Worm (Caenorhabditis elegans): ENCODE results near the gene C30A5.16.

Gene C30A5.16

DNA sequence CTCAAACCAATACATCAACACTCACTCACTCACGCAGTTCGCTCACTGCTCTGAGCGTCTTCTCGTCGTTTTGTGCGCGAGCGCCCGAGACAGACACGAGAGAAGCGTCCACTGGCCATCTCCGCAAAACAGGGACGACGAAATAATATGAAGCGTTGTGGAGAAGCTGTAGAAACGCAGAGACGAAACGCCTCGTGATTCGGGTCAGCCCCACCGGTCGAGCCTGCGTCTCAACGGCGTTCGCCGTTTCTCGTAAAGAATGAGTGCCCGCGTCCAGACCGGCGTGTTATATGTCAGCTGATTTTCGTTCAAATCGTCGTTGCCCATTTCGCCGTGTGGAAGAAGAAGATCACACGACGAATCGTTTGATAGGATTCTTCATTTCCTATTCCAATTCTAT is 9.5 kb downstream of the C30A5.16 start, which contains the start of gene fbxl-1:
Gene fbxl-1, plus strand, starts transcription at position 320 of the 400 bp plus-strand sequence.
- TF ChIP-seq unc-62 (GFP tag; optimal IDR thresholded peaks at IDR 0.05) (no peak), sem-2 (GFP tag; optimal IDR thresholded peaks at IDR 0.05) (no peak), lsy-2 (tag; optimal IDR thresholded peaks at IDR 0.05) (no peak), ham-2 (GFP tag; optimal IDR thresholded peaks at IDR 0.05) (peak; percentile 33), mep-1 (tag; optimal IDR thresholded peaks at IDR 0.05) (no peak), mab-5 (tag; optimal IDR thresholded peaks at IDR 0.05) (no peak), ces-1 (GFP tag; optimal IDR thresholded peaks at IDR 0.05) (no peak), lin-32 (GFP tag; optimal IDR thresholded peaks at IDR 0.05) (no peak), bed-3 (GFP tag; optimal IDR thresholded peaks at IDR 0.05) (no peak), pha-4 (tag; optimal IDR thresholded peaks at IDR 0.05) (no peak), sptf-1 (tag; optimal IDR thresholded peaks at IDR 0.05) (no peak), cnd-1 (tag; optimal IDR thresholded peaks at IDR 0.05) (no peak), lin-13 (tag; optimal IDR thresholded peaks at IDR 0.05) (no peak), elt-3 (tag; optimal IDR thresholded peaks at IDR 0.05) (no peak), ceh-83 (GFP tag; optimal IDR thresholded peaks at IDR 0.05) (no peak), nhr-12 (tag; optimal IDR thresholded peaks at IDR 0.05) (no peak), hlh-1 (tag; optimal IDR thresholded peaks at IDR 0.05) (no peak), nhr-2 (tag; optimal IDR thresholded peaks at IDR 0.05) (no peak), nhr-237 (tag; optimal IDR thresholded peaks at IDR 0.05) (no peak), snpc-4 (tag; optimal IDR thresholded peaks at IDR 0.05) (no peak), nhr-28 (tag; optimal IDR thresholded peaks at IDR 0.05) (no peak), ceh-43 (GFP tag; optimal IDR thresholded peaks at IDR 0.05) (no peak), ztf-11 (tag; optimal IDR thresholded peaks at IDR 0.05) (no peak), zip-8 (tag; optimal IDR thresholded peaks at IDR 0.05) (no peak), mls-2 (tag; optimal IDR thresholded peaks at IDR 0.05) (peak; percentile 35), drap-1 (GFP tag; optimal IDR thresholded peaks at IDR 0.05) (peak; percentile 34), nhr-76 (tag; optimal IDR thresholded peaks at IDR 0.05) (no peak), unc-120 (tag; optimal IDR thresholded peaks at IDR 0.05; ENCODE audit: poor library complexity, severe bottlenecking) (peak; percentile 71), elt-1 (tag; optimal IDR thresholded peaks at IDR 0.05; ENCODE audit: borderline replicate concordance, insufficient read depth) (no peak), ceh-39 (tag; optimal IDR thresholded peaks at IDR 0.05) (no peak)

DNA sequence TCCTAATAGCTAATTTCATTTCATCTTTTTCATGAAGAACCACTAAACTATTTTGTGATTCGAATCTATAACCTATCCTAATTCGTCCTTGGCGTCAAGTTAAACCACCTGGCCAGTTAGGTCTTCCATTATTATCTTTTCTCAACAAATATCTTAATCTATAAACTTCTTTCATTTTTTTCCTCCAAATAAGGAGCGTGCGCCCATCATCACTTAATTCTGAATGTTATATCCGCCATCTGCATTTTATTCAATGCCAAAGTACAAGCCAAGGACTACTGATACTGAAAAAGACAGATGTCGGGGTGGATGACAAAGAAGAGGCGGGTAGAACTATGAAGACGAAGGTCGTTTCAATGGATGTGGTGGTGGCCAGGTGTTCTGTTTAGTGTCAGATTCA is 10.9 kb downstream of the C30A5.16 start:
- TF ChIP-seq ceh-39 (tag; optimal IDR thresholded peaks at IDR 0.05) (no peak), unc-62 (GFP tag; optimal IDR thresholded peaks at IDR 0.05) (no peak), hlh-1 (tag; optimal IDR thresholded peaks at IDR 0.05) (no peak), nhr-28 (tag; optimal IDR thresholded peaks at IDR 0.05) (no peak), pha-4 (tag; optimal IDR thresholded peaks at IDR 0.05) (no peak)

DNA sequence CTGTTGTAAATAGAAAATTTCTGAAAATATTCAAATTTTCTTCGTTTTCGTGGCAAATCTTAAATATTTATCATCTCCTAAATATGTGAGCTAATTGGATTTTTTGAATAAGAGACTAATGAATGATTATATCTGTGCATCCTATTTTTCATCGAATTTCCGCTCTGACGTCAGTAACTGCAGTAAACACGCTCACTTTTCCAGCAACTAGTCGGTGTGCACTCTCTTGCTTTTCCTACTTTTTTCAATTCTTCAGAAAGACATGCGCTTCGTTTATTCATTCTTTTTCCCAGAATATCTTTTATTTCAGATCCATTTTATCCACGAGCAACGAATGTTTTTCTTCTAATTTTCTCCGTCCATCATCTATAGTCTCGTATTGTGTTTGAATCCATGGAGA is 11.5 kb downstream of the C30A5.16 start:
- TF ChIP-seq lin-13 (tag; optimal IDR thresholded peaks at IDR 0.05) (no peak), ztf-11 (tag; optimal IDR thresholded peaks at IDR 0.05) (no peak), nhr-2 (tag; optimal IDR thresholded peaks at IDR 0.05) (no peak), unc-62 (GFP tag; optimal IDR thresholded peaks at IDR 0.05) (no peak), sptf-1 (tag; optimal IDR thresholded peaks at IDR 0.05) (no peak), snpc-4 (tag; optimal IDR thresholded peaks at IDR 0.05) (no peak), lsy-2 (tag; optimal IDR thresholded peaks at IDR 0.05) (no peak), nhr-237 (tag; optimal IDR thresholded peaks at IDR 0.05) (no peak), nhr-76 (tag; optimal IDR thresholded peaks at IDR 0.05) (no peak), lin-32 (GFP tag; optimal IDR thresholded peaks at IDR 0.05) (no peak), mls-2 (tag; optimal IDR thresholded peaks at IDR 0.05) (no peak), ceh-43 (GFP tag; optimal IDR thresholded peaks at IDR 0.05) (no peak), sem-2 (GFP tag; optimal IDR thresholded peaks at IDR 0.05) (no peak), zip-8 (tag; optimal IDR thresholded peaks at IDR 0.05) (no peak), hlh-1 (tag; optimal IDR thresholded peaks at IDR 0.05) (no peak), ceh-39 (tag; optimal IDR thresholded peaks at IDR 0.05) (no peak), mab-5 (tag; optimal IDR thresholded peaks at IDR 0.05) (no peak), bed-3 (GFP tag; optimal IDR thresholded peaks at IDR 0.05) (no peak), ces-1 (GFP tag; optimal IDR thresholded peaks at IDR 0.05) (no peak)

DNA sequence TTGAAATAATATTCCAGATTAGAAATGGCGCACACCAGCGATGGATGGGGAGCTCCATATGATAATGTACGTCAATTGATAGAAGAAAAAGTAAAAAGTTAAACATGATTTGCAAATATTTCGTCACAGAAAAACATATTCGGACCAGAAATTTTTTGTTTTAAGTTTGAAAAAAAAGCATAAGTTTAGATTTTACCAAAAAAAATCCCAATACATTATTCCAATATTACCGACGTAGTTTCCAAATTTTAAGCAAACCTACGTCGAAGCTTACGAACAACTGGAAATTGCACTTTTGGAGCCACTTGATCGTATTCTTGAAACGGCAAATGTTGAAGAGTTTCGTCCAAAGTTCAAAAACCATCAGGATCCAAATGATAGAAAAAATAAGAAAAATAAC is 14.6 kb downstream of the C30A5.16 start, which contains the start of gene henn-1:
Gene henn-1, plus strand, starts transcription at position 18 of the 400 bp plus-strand sequence.
- no peak for TF ChIP-seq nhr-237 (tag; optimal IDR thresholded peaks at IDR 0.05)
- TF ChIP-seq sptf-1 (tag; optimal IDR thresholded peaks at IDR 0.05), result no peak
- no peak for TF ChIP-seq elt-3 (tag; optimal IDR thresholded peaks at IDR 0.05)
- TF ChIP-seq ceh-39 (tag; optimal IDR thresholded peaks at IDR 0.05), result no peak
- no peak for TF ChIP-seq ham-2 (GFP tag; optimal IDR thresholded peaks at IDR 0.05)
- no peak for TF ChIP-seq elt-1 (tag; optimal IDR thresholded peaks at IDR 0.05; ENCODE audit: borderline replicate concordance, insufficient read depth)
- TF ChIP-seq flh-1 (GFP tag; optimal IDR thresholded peaks at IDR 0.05), result no peak
- TF ChIP-seq mls-2 (tag; optimal IDR thresholded peaks at IDR 0.05), result no peak
- TF ChIP-seq tbx-8 (GFP tag; optimal IDR thresholded peaks at IDR 0.05), result no peak
- no peak for TF ChIP-seq ztf-11 (tag; optimal IDR thresholded peaks at IDR 0.05)
- no peak for TF ChIP-seq unc-39 (tag; optimal IDR thresholded peaks at IDR 0.05)
